Fruit fly (Drosophila melanogaster): ENCODE data around the gene CG1677.

The CG1677 gene

dm6 chrX:7305753-7306338 is 99.8 kb downstream of the CG1677 start (continued):
- TF ChIP-seq CG17829 (tag; optimal IDR thresholded peaks at IDR 0.05) (peak; percentile 61), CG9609 (GFP tag; optimal IDR thresholded peaks at IDR 0.05) (peak; percentile 18), HmgZ (tag; optimal IDR thresholded peaks at IDR 0.05) (no peak), z (GFP tag; IDR thresholded peaks at IDR 0.05) (no peak), CoRest (tag; optimal IDR thresholded peaks at IDR 0.05) (peak; percentile 74), dimm (GFP tag; IDR thresholded peaks at IDR 0.05) (0 out of 2 replicates have a peak, but pooled peaks have one; percentile 30), NC2β (GFP tag; optimal IDR thresholded peaks at IDR 0.05) (no peak), Dip2 (GFP tag; IDR thresholded peaks at IDR 0.05) (no peak), CG31441 (GFP tag; IDR thresholded peaks at IDR 0.05) (peak; percentile 62), CG15601 (tag; optimal IDR thresholded peaks at IDR 0.05) (peak; percentile 40), ssp (GFP tag; IDR thresholded peaks at IDR 0.05) (peak; percentile 28; the same call in 1 of the 2 replicates), pzg (GFP tag; optimal IDR thresholded peaks at IDR 0.05) (no peak), CG4730 (GFP tag; IDR thresholded peaks at IDR 0.05) (no peak), stc (GFP tag; IDR thresholded peaks at IDR 0.05) (no peak), E2f1 (GFP tag; IDR thresholded peaks at IDR 0.05) (peak; percentile 46), kni (GFP tag; optimal IDR thresholded peaks at IDR 0.05) (peak; percentile 36), CG18599 (GFP tag; optimal IDR thresholded peaks at IDR 0.05) (peak; percentile 41), nerfin-2 (GFP tag; IDR thresholded peaks at IDR 0.05; ENCODE audit: partially characterized antibody) (no peak), nom (GFP tag; optimal IDR thresholded peaks at IDR 0.05) (peak; percentile 82), Lhr (GFP tag; optimal IDR thresholded peaks at IDR 0.05) (no peak), Myb (GFP tag; optimal IDR thresholded peaks at IDR 0.05) (no peak), mld (GFP tag; IDR thresholded peaks at IDR 0.05; ENCODE audit: partially characterized antibody) (no peak), CG17328 (GFP tag; IDR thresholded peaks at IDR 0.05) (peak; percentile 43; the same call in 1 of the 2 replicates), CG4707 (GFP tag; optimal IDR thresholded peaks at IDR 0.05) (peak; percentile 94), CG32532 (GFP tag; IDR thresholded peaks at IDR 0.05) (peak; percentile 40; the same call in 1 of the 2 replicates), exex (tag; optimal IDR thresholded peaks at IDR 0.05) (no peak), CG11695 (GFP tag; IDR thresholded peaks at IDR 0.05) (0 out of 3 replicates have a peak, but pooled peaks have one; percentile 17), CkIIα-i1 (GFP tag; IDR thresholded peaks at IDR 0.05) (no peak), Chrac-16 (GFP tag; optimal IDR thresholded peaks at IDR 0.05) (peak; percentile 53), Nf-YC (tag; optimal IDR thresholded peaks at IDR 0.05) (peak; percentile 51), CG12299 (tag; optimal IDR thresholded peaks at IDR 0.05) (no peak), Adf1 (GFP tag; IDR thresholded peaks at IDR 0.05) (peak; percentile 8; the same call in 1 of the 2 replicates), CG18764 (GFP tag; optimal IDR thresholded peaks at IDR 0.05) (no peak), CG34376 (GFP tag; optimal IDR thresholded peaks at IDR 0.05) (no peak), fd3F (GFP tag; optimal IDR thresholded peaks at IDR 0.05) (peak; percentile 12), Usf (GFP tag; optimal IDR thresholded peaks at IDR 0.05) (peak; percentile 51), ci (GFP tag; IDR thresholded peaks at IDR 0.05) (0 out of 3 replicates have a peak, but pooled peaks have one; percentile 24), CG7786 (GFP tag; optimal IDR thresholded peaks at IDR 0.05) (no peak), CG1233 (GFP tag; optimal IDR thresholded peaks at IDR 0.05) (peak; percentile 29), wdn (GFP tag; IDR thresholded peaks at IDR 0.05) (no peak), eyg (GFP tag; optimal IDR thresholded peaks at IDR 0.05) (no peak), CG1832 (GFP tag; optimal IDR thresholded peaks at IDR 0.05) (peak; percentile 26), Hr3 (GFP tag; optimal IDR thresholded peaks at IDR 0.05) (peak; percentile 30), CG12659 (GFP tag; optimal IDR thresholded peaks at IDR 0.05) (peak; percentile 27), otp (GFP tag; IDR thresholded peaks at IDR 0.05) (0 out of 3 replicates have a peak, but pooled peaks have one; percentile 50), btn (GFP tag; optimal IDR thresholded peaks at IDR 0.05) (no peak), CG16815 (GFP tag; optimal IDR thresholded peaks at IDR 0.05) (peak; percentile 72), CG13296 (GFP tag; optimal IDR thresholded peaks at IDR 0.05) (no peak), Ssrp (tag; optimal IDR thresholded peaks at IDR 0.05) (peak; percentile 73), CG1602 (GFP tag; optimal IDR thresholded peaks at IDR 0.05) (peak; percentile 38)

Data from whole organism, embryonic.